Worm (Caenorhabditis elegans) whole organism, mixed stage, embryonic: ENCODE results near the gene txt-4.

Source experiments
- drap-1 ChIP-seq: fragments of 200-800 bp; sonication (Bioruptor generic); optimal IDR thresholded peaks from 3 replicates; lab custom pipeline; 2018; ENCODE audit warnings: mild to moderate bottlenecking, missing genetic modification characterization, missing compliant biosample characterization
- elt-3 ChIP-seq: fragments of 150-350 bp; optimal IDR thresholded peaks from 2 replicates; lab custom pipeline; 2014; ENCODE audit warnings: missing biosample characterization, missing genetic modification characterization
- mep-1 ChIP-seq: fragments of 150-350 bp; optimal IDR thresholded peaks from 2 replicates; lab custom pipeline; 2017; ENCODE audit warnings: missing biosample characterization, missing genetic modification reagents, missing genetic modification characterization, inconsistent platforms
- nhr-237 ChIP-seq: fragments of 150-350 bp; optimal IDR thresholded peaks from 2 replicates; lab custom pipeline; 2014; ENCODE audit warnings: missing biosample characterization, missing genetic modification characterization

DNA sequence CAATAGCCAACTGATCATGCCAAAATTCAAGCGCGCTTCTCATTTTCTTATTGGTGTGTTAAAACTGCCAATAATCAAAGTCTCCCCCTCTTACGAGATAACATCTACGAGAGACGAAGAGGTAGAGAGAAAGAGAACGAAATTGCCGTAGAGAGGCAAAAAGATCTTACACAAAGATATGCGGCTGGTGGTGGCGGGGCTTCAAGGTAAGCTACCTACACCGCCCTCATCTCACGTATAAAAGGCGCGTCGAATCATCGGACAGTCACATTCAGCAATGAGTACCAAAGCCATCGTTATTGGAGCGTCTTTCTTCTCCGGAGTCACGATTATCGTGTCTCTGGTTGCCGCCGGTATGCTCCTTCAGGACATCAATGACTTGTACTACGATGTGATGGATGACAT is 38.1 kb downstream of the txt-4 start, which contains the start of gene col-107:
- TF ChIP-seq drap-1 (GFP tag; lab: Kevin White, UChicago) (no peak), mep-1 (no peak), nhr-237 (tag; lab: Kevin White, UChicago) (no peak), elt-3 (no peak)
